Worm (Caenorhabditis elegans): ENCODE data around the gene Y54E2A.8.

Gene Y54E2A.8

ce11 chrII:14814894-14815568, 36.9 kb downstream of the Y54E2A.8 start, which contains the start of gene W01D2.1:
Gene W01D2.1, plus strand, starts transcription at chrII:14815518.
- TF ChIP-seq snpc-4 (GFP tag; optimal IDR thresholded peaks at IDR 0.05) (no peak), snpc-4 (tag; optimal IDR thresholded peaks at IDR 0.05) (peak in 3 of 4 experiments; percentile 28 to 60 (median 50)), lsl-1 (GFP tag; optimal IDR thresholded peaks at IDR 0.05) (peak; percentile 60), ama-1 (optimal IDR thresholded peaks at IDR 0.05) (no peak), ama-1 (GFP tag; optimal IDR thresholded peaks at IDR 0.05) (peak in 1 of 2 experiments; percentile 10), lin-54 (GFP tag; optimal IDR thresholded peaks at IDR 0.05) (peak; percentile 87), cebp-1 (GFP tag; IDR thresholded peaks at IDR 0.05) (no peak), cebp-1 (tag; optimal IDR thresholded peaks at IDR 0.05) (peak; percentile 27), lin-35 (GFP tag; optimal IDR thresholded peaks at IDR 0.05) (peak in 1 of 3 experiments; percentile 64), aptf-2 (GFP tag; conservative IDR thresholded peaks at IDR 0.05) (no peak), nhr-80 (tag; optimal IDR thresholded peaks at IDR 0.05) (no peak), madf-10 (tag; optimal IDR thresholded peaks at IDR 0.05) (no peak), D2030.7 (GFP tag; IDR thresholded peaks at IDR 0.05) (peak; percentile 65; the same call in 1 of the 2 replicates), B0336.3 (GFP tag; IDR thresholded peaks at IDR 0.05) (peak; percentile 48; the same call in 1 of the 2 replicates), hmg-1.2 (GFP tag; IDR thresholded peaks at IDR 0.05) (peak; percentile 11; the same call in 1 of the 2 replicates), F57A8.1 (GFP tag; optimal IDR thresholded peaks at IDR 0.05) (no peak), dox-1 (GFP tag; IDR thresholded peaks at IDR 0.05) (peak; percentile 6; the same call in 1 of the 2 replicates), F23B12.7 (tag; optimal IDR thresholded peaks at IDR 0.05; ENCODE audit: insufficient read depth) (peak; percentile 49), lin-40 (tag; optimal IDR thresholded peaks at IDR 0.05) (peak; percentile 35), ztf-6 (GFP tag; IDR thresholded peaks at IDR 0.05) (no peak), ceh-79 (tag; optimal IDR thresholded peaks at IDR 0.05) (no peak), ceh-40 (GFP tag; IDR thresholded peaks at IDR 0.05) (no peak), xnd-1 (tag; optimal IDR thresholded peaks at IDR 0.05) (peak; percentile 6), F33H1.4 (GFP tag; IDR thresholded peaks at IDR 0.05) (peak; percentile 90), nfya-1 (tag; optimal IDR thresholded peaks at IDR 0.05; ENCODE audit: borderline replicate concordance, insufficient read depth) (no peak), efl-1 (GFP tag; optimal IDR thresholded peaks at IDR 0.05) (peak; percentile 67), madf-6 (GFP tag; IDR thresholded peaks at IDR 0.05) (peak; percentile 68), hsf-1 (GFP tag; IDR thresholded peaks at IDR 0.05) (peak; percentile 39; the same call in 1 of the 2 replicates), mcd-1 (GFP tag; IDR thresholded peaks at IDR 0.05) (0 out of 2 replicates have a peak, but pooled peaks have one; percentile 36), ZK185.1 (tag; optimal IDR thresholded peaks at IDR 0.05; ENCODE audit: poor library complexity, severe bottlenecking) (peak; percentile 30), unc-130 (GFP tag; optimal IDR thresholded peaks at IDR 0.05) (no peak), F49E8.2 (tag; optimal IDR thresholded peaks at IDR 0.05; ENCODE audit: insufficient read depth) (peak; percentile 19), snpc-1.3 (tag; optimal IDR thresholded peaks at IDR 0.05; ENCODE audit: insufficient read depth) (peak; percentile 58), dpl-1 (GFP tag; optimal IDR thresholded peaks at IDR 0.05) (peak; percentile 65)

- TF ChIP-seq repo-1 (tag; optimal IDR thresholded peaks at IDR 0.05) (no peak), K12H6.12 (tag; optimal IDR thresholded peaks at IDR 0.05) (no peak), ets-4 (GFP tag; optimal IDR thresholded peaks at IDR 0.05) (no peak), ztf-28 (GFP tag; IDR thresholded peaks at IDR 0.05) (no peak), ceh-58 (GFP tag; IDR thresholded peaks at IDR 0.05) (no peak), nfya-2 (GFP tag; IDR thresholded peaks at IDR 0.05) (no peak), aptf-3 (GFP tag; IDR thresholded peaks at IDR 0.05) (no peak), lsy-27 (tag; optimal IDR thresholded peaks at IDR 0.05; ENCODE audit: borderline replicate concordance, insufficient read depth) (no peak), fkh-3 (tag; optimal IDR thresholded peaks at IDR 0.05) (no peak), F55B11.4 (tag; optimal IDR thresholded peaks at IDR 0.05; ENCODE audit: borderline replicate concordance, insufficient read depth) (no peak), B0336.3 (GFP tag; IDR thresholded peaks at IDR 0.05) (peak; percentile 54; the same call in 1 of the 2 replicates), B0035.1 (tag; optimal IDR thresholded peaks at IDR 0.05) (no peak), D2030.7 (GFP tag; IDR thresholded peaks at IDR 0.05) (peak; percentile 35; the same call in 1 of the 2 replicates), egrh-3 (GFP tag; IDR thresholded peaks at IDR 0.05) (no peak), lsl-1 (GFP tag; optimal IDR thresholded peaks at IDR 0.05) (no peak), attf-5 (GFP tag; optimal IDR thresholded peaks at IDR 0.05) (no peak), Y56A3A.18 (GFP tag; IDR thresholded peaks at IDR 0.05) (peak; percentile 44; the same call in 1 of the 2 replicates)
Observed at ce11 chrII:14816086-14816485, 37.9 kb downstream of the Y54E2A.8 start.
